Fruit fly (Drosophila melanogaster) whole organism, prepupa: Measurements from ENCODE around the gene meru.

Experiments used
- CG10631 ChIP-seq: fragments of 200-800 bp; sonication (Bioruptor generic); optimal IDR thresholded peaks from 2 replicates; lab custom pipeline; 2016; ENCODE audit warnings: missing biosample characterization, missing genetic modification characterization
- CG10669 ChIP-seq: fragments of 200-800 bp; sonication (Bioruptor generic); optimal IDR thresholded peaks from 3 replicates; lab custom pipeline; 2018; ENCODE audit warnings: missing biosample characterization, mild to moderate bottlenecking, missing genetic modification characterization, moderate library complexity
- CG11294 ChIP-seq: fragments of 200-800 bp; sonication (Bioruptor generic); IDR thresholded peaks from 2 replicates; pipeline ENCODE4 v1.3.6; 2022; ENCODE audit warnings: missing biosample characterization, missing genetic modification characterization
- CG11762 ChIP-seq: fragments of 200-800 bp; sonication (Bioruptor generic); optimal IDR thresholded peaks from 3 replicates; lab custom pipeline; 2016; ENCODE audit warnings: missing biosample characterization, missing genetic modification characterization; ENCODE audit not compliant: insufficient read depth
- CG15336 ChIP-seq: fragments of 200-800 bp; sonication (Bioruptor generic); IDR thresholded peaks from 2 replicates; pipeline ENCODE4 v1.3.6; 2022; ENCODE audit warnings: missing biosample characterization, missing genetic modification characterization
- CG1621 ChIP-seq: fragments of 200-800 bp; sonication (Bioruptor generic); optimal IDR thresholded peaks from 3 replicates; lab custom pipeline; 2018; ENCODE audit warnings: missing biosample characterization, mild to moderate bottlenecking, missing genetic modification characterization
- CG3032 ChIP-seq: fragments of 200-800 bp; optimal IDR thresholded peaks from 2 replicates; lab custom pipeline; 2019; ENCODE audit warnings: missing biosample characterization, mild to moderate bottlenecking, missing genetic modification characterization, moderate library complexity
- CG31627 ChIP-seq: fragments of 200-800 bp; sonication (Bioruptor generic); optimal IDR thresholded peaks from 3 replicates; lab custom pipeline; 2016; ENCODE audit warnings: missing biosample characterization, missing genetic modification characterization
- CG34406 ChIP-seq: fragments of 200-800 bp; sonication (Bioruptor generic); optimal IDR thresholded peaks from 3 replicates; lab custom pipeline; 2016; ENCODE audit warnings: missing biosample characterization, missing genetic modification characterization
- CG4318 ChIP-seq: fragments of 200-800 bp; sonication (Bioruptor generic); optimal IDR thresholded peaks from 3 replicates; lab custom pipeline; 2017; ENCODE audit warnings: missing biosample characterization, mild to moderate bottlenecking, missing genetic modification characterization
- CG6808 ChIP-seq: fragments of 200-800 bp; sonication (Bioruptor generic); optimal IDR thresholded peaks from 3 replicates; lab custom pipeline; 2017; ENCODE audit warnings: missing biosample characterization, missing genetic modification characterization, mild to moderate bottlenecking, moderate library complexity, missing genetic modification reagents
- CG8119 ChIP-seq: fragments of 200-800 bp; sonication (Bioruptor generic); IDR thresholded peaks from 3 replicates; pipeline ENCODE4 v1.3.6; 2022; ENCODE audit warnings: missing biosample characterization, missing genetic modification characterization
- CG8319 ChIP-seq: fragments of 200-800 bp; sonication (Bioruptor generic); optimal IDR thresholded peaks from 3 replicates; lab custom pipeline; 2016; ENCODE audit warnings: missing biosample characterization, missing genetic modification characterization
- Eip75B ChIP-seq: fragments of 200-800 bp; sonication (Bioruptor generic); optimal IDR thresholded peaks from 3 replicates; lab custom pipeline; 2016; ENCODE audit warnings: missing biosample characterization, missing genetic modification characterization
- Eip78C ChIP-seq: fragments of 200-800 bp; sonication (Bioruptor generic); peaks from one replicate; lab custom pipeline; 2016; ENCODE audit warnings: missing biosample characterization, missing genetic modification characterization
- Ets21C ChIP-seq: fragments of 200-800 bp; sonication (Bioruptor generic); optimal IDR thresholded peaks from 3 replicates; lab custom pipeline; 2016; ENCODE audit warnings: missing biosample characterization, missing genetic modification characterization
- Gug ChIP-seq: fragments of 200-800 bp; sonication (Bioruptor generic); IDR thresholded peaks from 2 replicates; pipeline ENCODE4 v1.3.6; 2022; ENCODE audit warnings: missing biosample characterization, missing genetic modification characterization
- Hr38 ChIP-seq: sonication (Bioruptor generic); optimal IDR thresholded peaks from 2 replicates; lab custom pipeline; 2016; ENCODE audit warnings: missing biosample characterization, missing genetic modification characterization
- Hr39 ChIP-seq: fragments of 200-800 bp; sonication (Bioruptor generic); optimal IDR thresholded peaks from 2 replicates; lab custom pipeline; 2016; ENCODE audit warnings: missing biosample characterization, missing genetic modification characterization
- Hr4 ChIP-seq: fragments of 200-800 bp; sonication (Bioruptor generic); optimal IDR thresholded peaks from 3 replicates; lab custom pipeline; 2016; ENCODE audit warnings: missing biosample characterization, missing genetic modification characterization
- Lpt ChIP-seq: fragments of 200-800 bp; sonication (Bioruptor generic); optimal IDR thresholded peaks from 3 replicates; lab custom pipeline; 2016; ENCODE audit warnings: missing biosample characterization, missing genetic modification characterization
- Met ChIP-seq: fragments of 200-800 bp; sonication (Bioruptor generic); optimal IDR thresholded peaks from 3 replicates; lab custom pipeline; 2016; ENCODE audit warnings: missing biosample characterization, missing genetic modification characterization
- Smox ChIP-seq: fragments of 200-800 bp; sonication (Bioruptor generic); optimal IDR thresholded peaks from 3 replicates; lab custom pipeline; 2016; ENCODE audit warnings: missing biosample characterization, missing genetic modification characterization
- achi ChIP-seq: fragments of 200-800 bp; sonication (Bioruptor generic); optimal IDR thresholded peaks from 3 replicates; lab custom pipeline; 2016; ENCODE audit warnings: missing biosample characterization, missing genetic modification characterization
- cyc ChIP-seq: fragments of 200-800 bp; sonication (Bioruptor generic); optimal IDR thresholded peaks from 3 replicates; lab custom pipeline; 2016; ENCODE audit warnings: missing biosample characterization, missing genetic modification characterization
- dac ChIP-seq: fragments of 200-800 bp; sonication (Bioruptor generic); optimal IDR thresholded peaks from 2 replicates; lab custom pipeline; 2017; ENCODE audit warnings: missing biosample characterization, mild to moderate bottlenecking, missing genetic modification characterization
- eg ChIP-seq: fragments of 200-800 bp; sonication (Bioruptor generic); IDR thresholded peaks from 3 replicates; pipeline ENCODE4 v1.3.6; 2022; ENCODE audit warnings: missing biosample characterization, missing genetic modification characterization
- fkh ChIP-seq: fragments of 200-800 bp; sonication (Bioruptor generic); optimal IDR thresholded peaks from 3 replicates; lab custom pipeline; 2017; ENCODE audit warnings: missing biosample characterization, mild to moderate bottlenecking, missing genetic modification characterization, moderate library complexity
- net ChIP-seq: fragments of 200-800 bp; sonication (Bioruptor generic); optimal IDR thresholded peaks from 3 replicates; lab custom pipeline; 2016; ENCODE audit warnings: missing biosample characterization, missing genetic modification characterization
- salr ChIP-seq, 2 experiments: fragments of 200-800 bp; sonication (Bioruptor generic); optimal IDR thresholded peaks; 3 replicates each; lab custom pipeline; 2016 to 2018; ENCODE audit warnings: missing biosample characterization in 2 of 2, missing genetic modification characterization in 2 of 2, mild to moderate bottlenecking in 1 of 2
- spab ChIP-seq: fragments of 200-800 bp; sonication (Bioruptor generic); optimal IDR thresholded peaks from 2 replicates; lab custom pipeline; 2017; ENCODE audit warnings: missing biosample characterization, mild to moderate bottlenecking, missing genetic modification characterization, missing genetic modification reagents
- ss ChIP-seq, 2 experiments: fragments of 200-800 bp; sonication (Bioruptor generic); optimal IDR thresholded peaks; 2 replicates in 1 of 2; 3 replicates in 1 of 2; lab custom pipeline; 2017 to 2018; ENCODE audit warnings: mild to moderate bottlenecking in 2 of 2, missing biosample characterization in 2 of 2, missing genetic modification characterization in 2 of 2, moderate library complexity in 1 of 2
- vri ChIP-seq: fragments of 200-800 bp; sonication (Bioruptor generic); optimal IDR thresholded peaks from 3 replicates; lab custom pipeline; 2016; ENCODE audit warnings: missing biosample characterization, mild to moderate bottlenecking, missing genetic modification characterization

The meru gene

DNA sequence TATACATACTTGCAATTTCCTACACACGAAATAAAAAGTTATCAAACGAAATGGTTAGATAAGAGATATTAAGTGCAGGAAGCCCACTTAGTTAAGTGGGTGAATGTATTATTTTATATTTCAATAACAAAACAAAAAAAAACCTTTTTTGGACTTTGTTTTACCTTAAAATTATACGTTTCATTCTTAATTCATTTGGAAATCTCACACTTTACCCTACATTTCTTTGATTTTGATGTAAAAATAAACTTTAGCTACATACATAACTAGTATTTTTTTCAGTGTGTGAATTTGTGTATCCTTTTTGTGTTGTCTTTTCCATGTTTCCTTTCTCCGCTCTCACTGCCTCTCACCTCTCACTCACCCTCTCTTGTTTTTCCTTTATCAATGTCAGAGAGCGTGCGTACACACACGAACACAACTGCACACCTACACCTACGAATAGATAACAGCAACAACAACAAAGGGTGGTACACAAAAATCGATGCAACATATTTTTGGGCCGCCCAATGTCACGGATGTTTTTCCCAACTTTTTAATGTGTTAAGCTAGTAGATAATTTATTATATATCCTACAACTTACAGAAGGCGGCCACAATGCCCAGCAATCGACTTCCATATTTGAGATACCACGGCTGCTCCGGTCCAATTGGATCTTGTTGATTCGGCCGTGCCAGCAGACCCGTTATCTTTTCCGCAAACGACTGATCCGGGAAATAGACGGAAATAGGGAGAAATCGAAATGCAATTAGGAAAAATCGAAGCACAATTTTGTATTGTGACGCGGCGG lies 28.3 kb downstream of the meru start (continued):
- TF ChIP-seq fkh (GFP tag; lab: Kevin White, UChicago) (peak; percentile 18), CG6808 (GFP tag; lab: Kevin White, UChicago) (peak; percentile 83), CG1621 (peak; percentile 81), net (GFP tag; lab: Kevin White, UChicago) (peak; percentile 95), CG15336 (GFP tag; lab: Robert Waterston, UW) (peak; percentile 93), Eip75B (GFP tag; lab: Kevin White, UChicago) (peak; percentile 97), dac (GFP tag; lab: Kevin White, UChicago) (peak; percentile 68), CG8319 (peak; percentile 92), CG34406 (GFP tag; lab: Kevin White, UChicago) (peak; percentile 95), Smox (GFP tag; lab: Kevin White, UChicago) (no peak)

dm6 chr3L:15813988-15814387 lies 29.9 kb downstream of the meru start:
- TF ChIP-seq fkh (GFP tag; lab: Kevin White, UChicago) (peak; percentile 86), cyc (GFP tag; lab: Kevin White, UChicago) (no peak), CG3032 (tag; lab: Kevin White, UChicago) (no peak)
- TF ChIP-seq, all 60 proteins: peak for 1

- no peak for TF ChIP-seq Hr39 (GFP tag; lab: Kevin White, UChicago)
- TF ChIP-seq Eip75B (GFP tag; lab: Kevin White, UChicago), result no peak
- no peak for TF ChIP-seq Ets21C (GFP tag; lab: Kevin White, UChicago)
- no peak for TF ChIP-seq achi (GFP tag; lab: Kevin White, UChicago)
- no peak for TF ChIP-seq Hr4
- TF ChIP-seq fkh (GFP tag; lab: Kevin White, UChicago), result no peak
Measured at dm6 chr3L:15809768-15810167, 34.1 kb downstream of the meru start.

dm6 chr3L:15809185-15809584 lies 34.7 kb downstream of the meru start, which contains the start of gene CG13445:
Gene CG13445 (plus strand): TSS chr3L:15809485.
- no peak for TF ChIP-seq Eip78C
- TF ChIP-seq CG8119 (GFP tag; lab: Robert Waterston, UW), result no peak
- TF ChIP-seq achi (GFP tag; lab: Kevin White, UChicago), result no peak
- no peak for TF ChIP-seq salr (GFP tag; optimal IDR thresholded peaks at IDR 0.05; lab: Kevin White, UChicago)
- no peak for TF ChIP-seq Hr4
- TF ChIP-seq Gug (GFP tag; lab: Robert Waterston, UW), result no peak
- TF ChIP-seq CG10669 (GFP tag; lab: Kevin White, UChicago), result no peak
- TF ChIP-seq net (GFP tag; lab: Kevin White, UChicago), result no peak
- TF ChIP-seq CG4318 (GFP tag; lab: Kevin White, UChicago), result no peak

DNA sequence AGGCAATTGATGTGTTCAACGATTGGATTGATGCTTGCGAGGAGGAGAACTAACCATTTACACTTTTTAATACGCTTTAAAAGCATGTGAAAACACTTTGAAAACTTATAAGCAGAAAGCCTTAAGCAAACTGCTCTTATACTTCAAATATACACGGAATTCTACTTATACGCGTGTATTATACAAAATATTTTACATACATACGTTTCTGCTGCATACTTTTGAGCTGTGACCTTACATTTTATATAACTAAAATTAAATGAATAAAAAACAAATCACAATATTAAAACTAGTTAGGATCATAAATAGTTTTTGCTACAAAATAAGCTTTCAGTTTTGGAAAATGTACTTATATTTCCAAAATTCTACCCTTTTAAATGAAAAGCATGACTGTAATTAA lies 35.2 kb downstream of the meru start:
- no peak for TF ChIP-seq CG10631 (GFP tag; lab: Kevin White, UChicago)
- peak; percentile 5 for TF ChIP-seq Eip78C
- TF ChIP-seq CG31627 (GFP tag; lab: Kevin White, UChicago), result no peak

- no peak for TF ChIP-seq Met
- TF ChIP-seq ss (GFP tag; optimal IDR thresholded peaks at IDR 0.05; lab: Kevin White, UChicago), result no peak
- no peak for TF ChIP-seq CG11762 (GFP tag; lab: Kevin White, UChicago)
- no peak for TF ChIP-seq CG11294 (GFP tag; lab: Robert Waterston, UW)
- no peak for TF ChIP-seq eg (GFP tag; lab: Robert Waterston, UW)
- TF ChIP-seq CG15336 (GFP tag; lab: Robert Waterston, UW), result no peak
- no peak for TF ChIP-seq spab (GFP tag; lab: Kevin White, UChicago)
- no peak for TF ChIP-seq CG1621
- no peak for TF ChIP-seq Hr38 (GFP tag; lab: Kevin White, UChicago)
- TF ChIP-seq Eip78C, result no peak
- no peak for TF ChIP-seq vri
- TF ChIP-seq Smox (GFP tag; lab: Kevin White, UChicago), result no peak
- no peak for TF ChIP-seq CG4318 (GFP tag; lab: Kevin White, UChicago)
- TF ChIP-seq net (GFP tag; lab: Kevin White, UChicago), result no peak
- TF ChIP-seq CG8119 (GFP tag; lab: Robert Waterston, UW), result no peak
- no peak for TF ChIP-seq Lpt (GFP tag; lab: Kevin White, UChicago)
Measured at dm6 chr3L:15808022-15808421, 35.8 kb downstream of the meru start, which contains the start of gene CG6244. Gene CG6244 (plus strand): TSS chr3L:15808322.
